Worm (Caenorhabditis elegans): Measurements from ENCODE around the gene swt-5.

The swt-5 gene

DNA sequence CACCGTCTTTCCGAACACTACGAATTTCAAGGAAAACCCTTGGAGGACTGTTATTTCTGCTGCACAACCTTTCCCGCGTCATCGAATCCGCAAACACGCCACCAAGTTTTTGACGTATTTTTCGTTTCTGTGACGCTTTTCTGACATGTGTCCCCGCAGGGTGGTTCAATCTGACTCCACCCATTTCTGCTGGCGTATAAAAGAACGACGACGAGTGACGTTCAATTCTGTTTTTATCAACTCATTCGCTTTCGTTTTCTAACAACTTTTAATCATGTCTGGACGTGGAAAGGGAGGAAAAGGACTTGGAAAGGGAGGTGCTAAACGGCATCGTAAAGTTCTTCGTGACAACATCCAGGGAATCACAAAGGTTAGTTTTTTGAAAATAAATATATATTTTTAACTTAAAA, 45.7 kb downstream of the swt-5 start, which contains the start of gene his-37 (continued):
- peak; percentile 41 for TF ChIP-seq unc-39 (tag; optimal IDR thresholded peaks at IDR 0.05)
- no peak for TF ChIP-seq alr-1 (tag; optimal IDR thresholded peaks at IDR 0.05)
- TF ChIP-seq blmp-1 (tag; optimal IDR thresholded peaks at IDR 0.05; ENCODE audit: insufficient read depth), result peak; percentile 95

DNA sequence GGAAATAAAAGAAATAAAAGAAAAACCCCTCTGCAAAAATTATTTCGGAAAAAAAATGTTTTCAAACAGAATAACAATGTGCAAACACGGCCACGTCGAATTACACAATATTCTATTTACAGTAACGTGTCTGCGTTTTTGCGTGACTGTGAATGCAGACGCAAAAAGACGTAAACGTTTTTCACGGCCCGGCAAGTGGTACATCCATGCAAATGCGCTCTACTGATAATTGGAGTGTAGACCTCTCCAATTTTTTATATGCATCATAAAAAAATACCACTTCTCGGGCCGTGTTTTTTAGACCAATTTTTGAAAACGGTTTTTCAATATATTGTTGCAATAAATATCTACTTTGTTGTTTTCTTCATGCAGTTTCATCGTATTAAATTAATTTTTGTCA, 48.3 kb downstream of the swt-5 start, which contains the start of gene nstp-10:
Gene nstp-10 (minus strand): TSS at position 378 of the 400 bp plus-strand sequence.
- TF ChIP-seq elt-1 (tag; optimal IDR thresholded peaks at IDR 0.05) (no peak), nhr-6 (tag; optimal IDR thresholded peaks at IDR 0.05) (no peak), mdl-1 (tag; optimal IDR thresholded peaks at IDR 0.05) (no peak), peb-1 (tag; optimal IDR thresholded peaks at IDR 0.05) (no peak), ztf-11 (tag; optimal IDR thresholded peaks at IDR 0.05) (no peak), sem-4 (tag; optimal IDR thresholded peaks at IDR 0.05) (no peak), aly-2 (tag; optimal IDR thresholded peaks at IDR 0.05) (no peak), nhr-23 (tag; optimal IDR thresholded peaks at IDR 0.05) (no peak), nhr-10 (tag; optimal IDR thresholded peaks at IDR 0.05) (no peak), Y55F3AM.14 (GFP tag; optimal IDR thresholded peaks at IDR 0.05) (no peak), unc-62 (GFP tag; optimal IDR thresholded peaks at IDR 0.05) (no peak), mab-5 (tag; optimal IDR thresholded peaks at IDR 0.05) (no peak), nhr-77 (tag; optimal IDR thresholded peaks at IDR 0.05) (no peak), lin-39 (tag; optimal IDR thresholded peaks at IDR 0.05) (no peak), ceh-82 (tag; optimal IDR thresholded peaks at IDR 0.05) (no peak), nhr-21 (tag; optimal IDR thresholded peaks at IDR 0.05) (no peak), nhr-12 (tag; optimal IDR thresholded peaks at IDR 0.05) (no peak), dmd-4 (tag; optimal IDR thresholded peaks at IDR 0.05) (no peak), lin-13 (GFP tag; optimal IDR thresholded peaks at IDR 0.05) (peak; percentile 36), unc-55 (GFP tag; optimal IDR thresholded peaks at IDR 0.05) (peak; percentile 69), nhr-129 (tag; optimal IDR thresholded peaks at IDR 0.05) (peak; percentile 55), ztf-1 (GFP tag; conservative IDR thresholded peaks at IDR 0.05) (no peak), nhr-237 (tag; optimal IDR thresholded peaks at IDR 0.05) (no peak), snpc-4 (tag; optimal IDR thresholded peaks at IDR 0.05) (no peak), ztf-4 (tag; optimal IDR thresholded peaks at IDR 0.05) (no peak), skn-1 (tag; optimal IDR thresholded peaks at IDR 0.05) (no peak), blmp-1 (tag; optimal IDR thresholded peaks at IDR 0.05; ENCODE audit: insufficient read depth) (no peak), ama-1 (optimal IDR thresholded peaks at IDR 0.05) (no peak), elt-3 (tag; optimal IDR thresholded peaks at IDR 0.05) (no peak), zag-1 (tag; optimal IDR thresholded peaks at IDR 0.05) (no peak), mbf-1 (tag; optimal IDR thresholded peaks at IDR 0.05) (no peak), sma-9 (GFP tag; optimal IDR thresholded peaks at IDR 0.05) (no peak), sma-9 (tag; optimal IDR thresholded peaks at IDR 0.05) (no peak), lin-11 (tag; optimal IDR thresholded peaks at IDR 0.05) (no peak), alr-1 (tag; optimal IDR thresholded peaks at IDR 0.05) (no peak), C34F6.9 (tag; optimal IDR thresholded peaks at IDR 0.05) (peak; percentile 37), R02D3.7 (tag; optimal IDR thresholded peaks at IDR 0.05) (no peak), unc-39 (tag; optimal IDR thresholded peaks at IDR 0.05) (no peak), F13H6.1 (tag; optimal IDR thresholded peaks at IDR 0.05) (no peak), nhr-11 (tag; optimal IDR thresholded peaks at IDR 0.05) (no peak), ceh-16 (tag; optimal IDR thresholded peaks at IDR 0.05) (no peak), sma-3 (GFP tag; optimal IDR thresholded peaks at IDR 0.05) (no peak), ZK546.5 (tag; optimal IDR thresholded peaks at IDR 0.05) (no peak), egl-27 (tag; optimal IDR thresholded peaks at IDR 0.05) (no peak), gmeb-1 (tag; optimal IDR thresholded peaks at IDR 0.05) (peak; percentile 7), lsy-2 (tag; optimal IDR thresholded peaks at IDR 0.05) (peak; percentile 3 to 78), nhr-25 (tag; optimal IDR thresholded peaks at IDR 0.05) (no peak), fos-1 (tag; optimal IDR thresholded peaks at IDR 0.05) (peak; percentile 12), crh-2 (tag; optimal IDR thresholded peaks at IDR 0.05) (peak; percentile 19)

Data from whole organism, L2 larva.